Worm (Caenorhabditis elegans) whole organism, young adult: ENCODE results near the gene Y51H4A.941.

ENCODE experiments used
- Y95B8A.8 ChIP-seq: fragments of 200-800 bp; sonication (Bioruptor generic); IDR thresholded peaks from 2 replicates; pipeline ENCODE4 v1.3.6; 2022; ENCODE audit warnings: missing genetic modification reagents, missing genetic modification characterization, missing compliant biosample characterization
- ceh-27 ChIP-seq: fragments of 200-800 bp; sonication (Bioruptor generic); optimal IDR thresholded peaks from 2 replicates; lab custom pipeline; 2018; ENCODE audit warnings: mild to moderate bottlenecking, missing genetic modification characterization, moderate library complexity, missing compliant biosample characterization
- madf-6 ChIP-seq: fragments of 200-800 bp; sonication (Bioruptor generic); IDR thresholded peaks from 2 replicates; pipeline ENCODE4 v1.3.6; 2022; ENCODE audit warnings: missing genetic modification reagents, missing genetic modification characterization, missing compliant biosample characterization
- snpc-3.4 ChIP-seq: sonication (generic microtip); optimal IDR thresholded peaks from 2 replicates; lab custom pipeline; 2017; ENCODE audit warnings: missing genetic modification characterization, mild to moderate bottlenecking, missing compliant biosample characterization, antibody characterized with exemption, moderate library complexity, missing genotype, missing genetic modification reagents
- snpc-4 ChIP-seq, 5 experiments: fragments of 150-350 bp in 1 of 5; sonication (generic microtip) in 4 of 5; optimal IDR thresholded peaks; 2 replicates each; lab custom pipeline; 2014 to 2018; ENCODE audit warnings: missing genetic modification characterization in 5 of 5, missing biosample characterization in 3 of 5, antibody characterized with exemption in 2 of 5, mild to moderate bottlenecking in 2 of 5, missing compliant biosample characterization in 2 of 5, missing genotype in 2 of 5, moderate library complexity in 2 of 5, missing genetic modification reagents in 1 of 5
- unc-62 ChIP-seq: fragments of 150-350 bp; optimal IDR thresholded peaks from 2 replicates; lab custom pipeline; 2014; ENCODE audit warnings: missing biosample characterization, missing genetic modification reagents, missing genetic modification characterization

DNA sequence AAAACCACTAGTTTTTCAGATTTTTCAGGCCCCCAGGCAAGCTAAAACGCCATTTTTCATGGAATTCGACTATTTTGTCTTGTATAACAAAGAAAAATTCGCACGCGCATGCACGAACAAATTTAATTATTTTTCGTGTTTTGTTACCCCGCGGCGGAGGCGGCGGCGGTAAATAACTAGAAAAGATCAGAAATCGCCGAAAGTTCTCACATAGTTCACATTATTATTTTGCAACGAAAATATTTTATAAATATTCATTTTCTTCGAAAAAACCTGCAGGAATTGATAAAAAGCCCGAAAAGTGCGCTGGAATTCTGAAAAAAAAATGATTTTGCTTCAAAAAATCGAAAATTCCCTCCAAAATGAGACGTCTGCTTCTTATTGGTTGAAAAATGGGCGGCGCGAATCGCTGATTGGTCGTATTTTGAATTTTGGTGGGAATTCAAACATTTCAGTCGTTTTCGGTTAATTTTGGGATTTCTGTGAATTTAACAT lies 36.9 kb downstream of the Y51H4A.941 start:
- TF ChIP-seq Y95B8A.8 (GFP tag; lab: Robert Waterston, UW) (no peak), unc-62 (no peak), ceh-27 (GFP tag; lab: Kevin White, UChicago) (no peak), snpc-4 (GFP tag; optimal IDR thresholded peaks at IDR 0.05; lab: Kevin White, UChicago) (no peak), snpc-4 (tag; optimal IDR thresholded peaks at IDR 0.05; lab: Kevin White, UChicago) (peak in 2 of 4 experiments; percentile 27 to 92), snpc-3.4 (tag; lab: Kevin White, UChicago) (no peak), madf-6 (GFP tag; lab: Robert Waterston, UW) (peak; percentile 36; the same call in 1 of the 2 replicates)
